Worm (Caenorhabditis elegans) whole organism, L2 larva: ENCODE measurements around the gene elof-1.
A peak's percentile ranks its signal among the peaks of the same experiment; 100 is the strongest.

ENCODE experiments used
- C34F6.9 ChIP-seq: fragments of 150-350 bp; optimal IDR thresholded peaks from 2 replicates; lab custom pipeline; 2014; ENCODE audit warnings: missing biosample characterization, missing genetic modification characterization
- F13H6.1 ChIP-seq: sonication (generic microtip); optimal IDR thresholded peaks from 2 replicates; lab custom pipeline; 2016; ENCODE audit warnings: missing genetic modification characterization, missing compliant biosample characterization
- R02D3.7 ChIP-seq: fragments of 150-350 bp; optimal IDR thresholded peaks from 2 replicates; lab custom pipeline; 2014; ENCODE audit warnings: missing biosample characterization, missing genetic modification characterization
- ZK546.5 ChIP-seq: sonication (generic microtip); optimal IDR thresholded peaks from 2 replicates; lab custom pipeline; 2017; ENCODE audit warnings: missing biosample characterization, missing genetic modification characterization
- alr-1 ChIP-seq: fragments of 150-350 bp; optimal IDR thresholded peaks from 2 replicates; lab custom pipeline; 2014; ENCODE audit warnings: missing biosample characterization, missing genetic modification characterization
- aly-2 ChIP-seq: fragments of 150-350 bp; optimal IDR thresholded peaks from 2 replicates; lab custom pipeline; 2014; ENCODE audit warnings: missing biosample characterization, missing genetic modification characterization
- ama-1 ChIP-seq: fragments of 150-350 bp; optimal IDR thresholded peaks from 2 replicates; lab custom pipeline; 2018; ENCODE audit warnings: inconsistent platforms
- ceh-16 ChIP-seq: fragments of 150-350 bp; optimal IDR thresholded peaks from 2 replicates; lab custom pipeline; 2014; ENCODE audit warnings: missing biosample characterization, missing genetic modification characterization
- ceh-82 ChIP-seq: fragments of 150-350 bp; optimal IDR thresholded peaks from 2 replicates; lab custom pipeline; 2014; ENCODE audit warnings: missing biosample characterization, missing genetic modification characterization
- crh-2 ChIP-seq: sonication (generic microtip); optimal IDR thresholded peaks from 2 replicates; lab custom pipeline; 2017; ENCODE audit warnings: missing biosample characterization, missing genetic modification characterization
- egl-27 ChIP-seq: sonication (generic microtip); optimal IDR thresholded peaks from 3 replicates; lab custom pipeline; 2017; ENCODE audit warnings: missing biosample characterization, missing genetic modification reagents, missing genetic modification characterization
- fos-1 ChIP-seq: fragments of 150-350 bp; optimal IDR thresholded peaks from 2 replicates; lab custom pipeline; 2014; ENCODE audit warnings: missing biosample characterization, missing genetic modification characterization
- gmeb-1 ChIP-seq: fragments of 150-350 bp; optimal IDR thresholded peaks from 2 replicates; lab custom pipeline; 2014; ENCODE audit warnings: missing biosample characterization, missing genetic modification characterization
- lin-11 ChIP-seq: fragments of 150-350 bp; sonication (generic microtip); optimal IDR thresholded peaks from 2 replicates; lab custom pipeline; 2014; ENCODE audit warnings: missing biosample characterization, missing genetic modification characterization, inconsistent platforms, mixed read lengths
- lin-13 ChIP-seq: fragments of 150-350 bp; optimal IDR thresholded peaks from 2 replicates; lab custom pipeline; 2014; ENCODE audit warnings: missing biosample characterization, missing genetic modification reagents, missing genetic modification characterization
- lin-39 ChIP-seq: fragments of 150-350 bp; optimal IDR thresholded peaks from 2 replicates; lab custom pipeline; 2014; ENCODE audit warnings: missing biosample characterization, missing genetic modification reagents, missing genetic modification characterization
- lsy-2 ChIP-seq, 2 experiments: fragments of 150-350 bp in 1 of 2; sonication (generic microtip) in 1 of 2; optimal IDR thresholded peaks; 2 replicates each; lab custom pipeline; 2014 to 2017; ENCODE audit warnings: missing biosample characterization in 2 of 2, missing genetic modification characterization in 2 of 2
- mab-5 ChIP-seq: fragments of 150-350 bp; optimal IDR thresholded peaks from 2 replicates; lab custom pipeline; 2014; ENCODE audit warnings: missing biosample characterization, missing genetic modification characterization
- mbf-1 ChIP-seq: sonication (generic microtip); optimal IDR thresholded peaks from 2 replicates; lab custom pipeline; 2017; ENCODE audit warnings: missing biosample characterization, missing genetic modification characterization
- mdl-1 ChIP-seq, 2 experiments: fragments of 150-350 bp in 1 of 2; sonication (generic microtip) in 1 of 2; optimal IDR thresholded peaks; 2 replicates each; lab custom pipeline; 2017; ENCODE audit warnings: missing biosample characterization in 2 of 2, missing genetic modification characterization in 2 of 2
- nhr-10 ChIP-seq: sonication (generic microtip); optimal IDR thresholded peaks from 2 replicates; lab custom pipeline; 2017; ENCODE audit warnings: missing biosample characterization, missing genetic modification characterization
- nhr-129 ChIP-seq: fragments of 150-350 bp; optimal IDR thresholded peaks from 2 replicates; lab custom pipeline; 2014; ENCODE audit warnings: missing biosample characterization, missing genetic modification characterization
- nhr-21 ChIP-seq: fragments of 150-350 bp; optimal IDR thresholded peaks from 2 replicates; lab custom pipeline; 2014; ENCODE audit warnings: missing biosample characterization, missing genetic modification characterization
- nhr-23 ChIP-seq: fragments of 150-350 bp; optimal IDR thresholded peaks from 2 replicates; lab custom pipeline; 2014; ENCODE audit warnings: missing biosample characterization, missing genetic modification reagents, missing genetic modification characterization
- nhr-25 ChIP-seq: fragments of 150-350 bp; sonication (generic microtip); optimal IDR thresholded peaks from 3 replicates; lab custom pipeline; 2014; ENCODE audit warnings: missing biosample characterization, missing genetic modification characterization
- nhr-6 ChIP-seq: fragments of 150-350 bp; optimal IDR thresholded peaks from 2 replicates; lab custom pipeline; 2014; ENCODE audit warnings: missing biosample characterization, missing genetic modification characterization
- peb-1 ChIP-seq: fragments of 150-350 bp; optimal IDR thresholded peaks from 2 replicates; lab custom pipeline; 2014; ENCODE audit warnings: missing biosample characterization, missing genetic modification characterization
- sem-4 ChIP-seq: fragments of 150-350 bp; optimal IDR thresholded peaks from 2 replicates; lab custom pipeline; 2014; ENCODE audit warnings: missing biosample characterization, missing genetic modification reagents, missing genetic modification characterization
- sma-3 ChIP-seq: sonication (generic microtip); optimal IDR thresholded peaks from 2 replicates; lab custom pipeline; 2016; ENCODE audit warnings: missing genetic modification reagents, missing genetic modification characterization, missing compliant biosample characterization
- snpc-4 ChIP-seq: fragments of 150-350 bp; optimal IDR thresholded peaks from 2 replicates; lab custom pipeline; 2014; ENCODE audit warnings: missing biosample characterization, missing genetic modification characterization
- unc-39 ChIP-seq: fragments of 150-350 bp; optimal IDR thresholded peaks from 2 replicates; lab custom pipeline; 2014; ENCODE audit warnings: missing biosample characterization, missing genetic modification characterization
- unc-55 ChIP-seq: fragments of 150-350 bp; sonication (generic microtip); optimal IDR thresholded peaks from 3 replicates; lab custom pipeline; 2014; ENCODE audit warnings: missing biosample characterization, missing genetic modification reagents, missing genetic modification characterization
- unc-62 ChIP-seq: fragments of 150-350 bp; optimal IDR thresholded peaks from 2 replicates; lab custom pipeline; 2014; ENCODE audit warnings: missing biosample characterization, missing genetic modification reagents, missing genetic modification characterization
- zag-1 ChIP-seq: fragments of 150-350 bp; optimal IDR thresholded peaks from 2 replicates; lab custom pipeline; 2014; ENCODE audit warnings: missing biosample characterization, missing genetic modification characterization
- ztf-4 ChIP-seq: fragments of 150-350 bp; optimal IDR thresholded peaks from 2 replicates; lab custom pipeline; 2014; ENCODE audit warnings: missing biosample characterization, missing genetic modification characterization

Gene elof-1

ce11 chrII:14377796-14378195 is 28.3 kb downstream of the elof-1 start, which contains the start of gene acr-20:
Gene acr-20, minus strand, starts transcription at chrII:14377896.
- TF ChIP-seq lin-11 (tag; lab: Kevin White, UChicago) = no peak
- no peak for TF ChIP-seq nhr-10 (tag; lab: Kevin White, UChicago)

- no peak for TF ChIP-seq egl-27 (tag; lab: Kevin White, UChicago)
- no peak for TF ChIP-seq nhr-21 (tag; lab: Kevin White, UChicago)
- no peak for TF ChIP-seq nhr-25
- TF ChIP-seq lin-13 = no peak
- TF ChIP-seq fos-1 (tag; lab: Kevin White, UChicago) = no peak
- TF ChIP-seq aly-2 (tag; lab: Kevin White, UChicago) = no peak
- no peak for TF ChIP-seq ZK546.5 (tag; lab: Kevin White, UChicago)
- TF ChIP-seq mbf-1 = no peak
- no peak for TF ChIP-seq ceh-16 (tag; lab: Kevin White, UChicago)
Measured at ce11 chrII:14380778-14381177, 31.2 kb downstream of the elof-1 start.

- TF ChIP-seq unc-62 (GFP tag; lab: Kevin White, UChicago) (no peak), gmeb-1 (no peak)
Measured at ce11 chrII:14381450-14381849, 31.9 kb downstream of the elof-1 start, which contains the start of gene sdz-26. Gene sdz-26, plus strand, starts transcription at chrII:14381750.

ce11 chrII:14383644-14384043 is 34.1 kb downstream of the elof-1 start, which contains the start of gene mes-2:
Gene mes-2, plus strand, starts transcription at chrII:14383973.
- TF ChIP-seq C34F6.9 (tag; lab: Kevin White, UChicago) (peak; percentile 86), mdl-1 (tag; optimal IDR thresholded peaks at IDR 0.05; lab: Kevin White, UChicago) (no peak), zag-1 (no peak), ama-1 (no peak), crh-2 (tag; lab: Kevin White, UChicago) (peak; percentile 87), R02D3.7 (tag; lab: Kevin White, UChicago) (peak; percentile 38), peb-1 (tag; lab: Kevin White, UChicago) (no peak), ZK546.5 (tag; lab: Kevin White, UChicago) (peak; percentile 25), unc-62 (GFP tag; lab: Kevin White, UChicago) (no peak), lin-11 (tag; lab: Kevin White, UChicago) (no peak), gmeb-1 (peak; percentile 99), nhr-129 (peak; percentile 74), lin-13 (peak; percentile 79), nhr-21 (tag; lab: Kevin White, UChicago) (peak; percentile 70), sma-3 (peak; percentile 76), nhr-25 (peak; percentile 72), lsy-2 (tag; optimal IDR thresholded peaks at IDR 0.05; lab: Kevin White, UChicago) (peak; percentile 82 to 92), F13H6.1 (tag; lab: Kevin White, UChicago) (peak; percentile 63), ceh-82 (tag; lab: Kevin White, UChicago) (peak; percentile 27), mab-5 (peak; percentile 78), nhr-6 (tag; lab: Kevin White, UChicago) (peak; percentile 55), nhr-10 (tag; lab: Kevin White, UChicago) (peak; percentile 57), snpc-4 (peak; percentile 72), fos-1 (tag; lab: Kevin White, UChicago) (peak; percentile 16), sem-4 (tag; lab: Kevin White, UChicago) (peak; percentile 19), ztf-4 (tag; lab: Kevin White, UChicago) (peak; percentile 27), unc-55 (GFP tag; lab: Kevin White, UChicago) (peak; percentile 95)

- TF ChIP-seq sma-3 = no peak
- TF ChIP-seq peb-1 (tag; lab: Kevin White, UChicago) = no peak
- no peak for TF ChIP-seq lin-39
- TF ChIP-seq ZK546.5 (tag; lab: Kevin White, UChicago) = no peak
- no peak for TF ChIP-seq nhr-23 (tag; lab: Kevin White, UChicago)
- TF ChIP-seq nhr-21 (tag; lab: Kevin White, UChicago) = no peak
- no peak for TF ChIP-seq lin-11 (tag; lab: Kevin White, UChicago)
- no peak for TF ChIP-seq unc-39 (tag; lab: Kevin White, UChicago)
- TF ChIP-seq R02D3.7 (tag; lab: Kevin White, UChicago) = no peak
- TF ChIP-seq unc-62 (GFP tag; lab: Kevin White, UChicago) = no peak
- TF ChIP-seq mdl-1 (tag; optimal IDR thresholded peaks at IDR 0.05; lab: Kevin White, UChicago) = no peak
- TF ChIP-seq egl-27 (tag; lab: Kevin White, UChicago) = no peak
- TF ChIP-seq alr-1 = no peak
Measured at ce11 chrII:14388213-14388612, 38.7 kb downstream of the elof-1 start, which contains the start of gene F26H11.8. Gene F26H11.8, plus strand, starts transcription at chrII:14388513.
